Worm (Caenorhabditis elegans) whole organism, early embryonic: Measurements from ENCODE around the gene sbt-1.

Source experiments
- B0310.2 ChIP-seq: sonication (generic microtip); optimal IDR thresholded peaks from 2 replicates; lab custom pipeline; 2016; ENCODE audit warnings: mild to moderate bottlenecking, missing genetic modification characterization, missing compliant biosample characterization
- F13C5.2 ChIP-seq: sonication (generic microtip); optimal IDR thresholded peaks from 2 replicates; lab custom pipeline; 2017; ENCODE audit warnings: mild to moderate bottlenecking, missing genetic modification characterization, inconsistent platforms, missing compliant biosample characterization
- ama-1 ChIP-seq: fragments of 150-350 bp; optimal IDR thresholded peaks from 2 replicates; lab custom pipeline; 2014
- ceh-13 ChIP-seq: fragments of 200-800 bp; sonication (Bioruptor generic); optimal IDR thresholded peaks from 2 replicates; lab custom pipeline; 2018; ENCODE audit warnings: mild to moderate bottlenecking, missing genetic modification characterization, missing compliant biosample characterization
- ceh-36 ChIP-seq: sonication (generic microtip); optimal IDR thresholded peaks from 2 replicates; lab custom pipeline; 2016; ENCODE audit warnings: missing genetic modification characterization, inconsistent platforms, missing compliant biosample characterization
- flt-1 ChIP-seq: fragments of 200-800 bp; sonication (Bioruptor generic); IDR thresholded peaks from 2 replicates; pipeline ENCODE4 v1.3.6; 2022; ENCODE audit warnings: missing genetic modification characterization, missing compliant biosample characterization
- hmg-4 ChIP-seq: fragments of 200-800 bp; sonication (Bioruptor generic); optimal IDR thresholded peaks from 2 replicates; lab custom pipeline; 2018; ENCODE audit warnings: mild to moderate bottlenecking, missing genetic modification characterization, missing compliant biosample characterization
- hnd-1 ChIP-seq: sonication (generic microtip); optimal IDR thresholded peaks from 2 replicates; lab custom pipeline; 2016; ENCODE audit warnings: missing genetic modification characterization, missing compliant biosample characterization
- pes-1 ChIP-seq: fragments of 200-800 bp; sonication (Bioruptor generic); IDR thresholded peaks from 2 replicates; pipeline ENCODE4 v1.3.6; 2022; ENCODE audit warnings: missing genetic modification reagents, missing genetic modification characterization, missing compliant biosample characterization
- scrt-1 ChIP-seq: fragments of 200-800 bp; sonication (Bioruptor generic); IDR thresholded peaks from 2 replicates; pipeline ENCODE4 v1.3.6; 2022; ENCODE audit warnings: missing genetic modification characterization, missing compliant biosample characterization
- tbx-37 ChIP-seq: fragments of 200-800 bp; sonication (Bioruptor generic); conservative IDR thresholded peaks from 2 replicates; pipeline ENCODE4 v1.3.6; 2022; ENCODE audit warnings: missing genetic modification reagents, missing genetic modification characterization, missing compliant biosample characterization
- tra-4 ChIP-seq: sonication (generic microtip); optimal IDR thresholded peaks from 2 replicates; lab custom pipeline; 2017; ENCODE audit warnings: missing genetic modification characterization, missing compliant biosample characterization

DNA sequence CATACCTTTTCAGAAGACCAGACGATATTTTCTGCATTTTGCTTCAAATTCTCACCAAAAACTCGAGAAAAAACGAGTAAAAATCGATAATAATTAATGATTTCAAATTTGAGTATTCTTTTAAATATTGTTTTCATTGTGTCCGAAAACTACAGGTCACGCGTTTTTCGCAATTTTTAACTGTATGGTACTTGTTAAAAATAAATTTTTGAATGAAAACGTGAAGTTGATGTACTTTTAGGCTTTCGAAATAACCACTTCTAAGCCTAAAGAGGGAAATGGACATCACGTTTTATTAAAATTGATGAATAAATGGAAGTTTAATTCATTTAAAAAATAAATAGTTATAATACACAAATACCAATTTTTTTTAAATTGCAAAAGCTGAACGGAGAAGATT is 25.8 kb downstream of the sbt-1 start, which contains the start of gene Y44A6D.5:
- TF ChIP-seq ceh-13 (GFP tag; lab: Kevin White, UChicago): no peak
- no peak for TF ChIP-seq flt-1 (GFP tag; lab: Robert Waterston, UW)
- no peak for TF ChIP-seq ama-1 (lab: Kevin White, UChicago)
- TF ChIP-seq tra-4 (tag; lab: Kevin White, UChicago): no peak
- TF ChIP-seq tbx-37: no peak
- TF ChIP-seq scrt-1 (GFP tag; lab: Robert Waterston, UW): no peak
- no peak for TF ChIP-seq hnd-1 (tag; lab: Kevin White, UChicago)
- TF ChIP-seq hmg-4 (GFP tag; lab: Kevin White, UChicago): no peak
- no peak for TF ChIP-seq B0310.2 (tag; lab: Kevin White, UChicago)
- no peak for TF ChIP-seq ceh-36 (tag; lab: Kevin White, UChicago)
- no peak for TF ChIP-seq pes-1
- no peak for TF ChIP-seq F13C5.2
